Worm (Caenorhabditis elegans) whole organism, early embryonic: ENCODE results near the gene asg-2.

Source experiments
- F13C5.2 ChIP-seq: sonication (generic microtip); optimal IDR thresholded peaks from 2 replicates; lab custom pipeline; 2017; ENCODE audit warnings: mild to moderate bottlenecking, missing genetic modification characterization, inconsistent platforms, missing compliant biosample characterization
- ama-1 ChIP-seq: fragments of 150-350 bp; optimal IDR thresholded peaks from 2 replicates; lab custom pipeline; 2014
- pes-1 ChIP-seq: fragments of 200-800 bp; sonication (Bioruptor generic); IDR thresholded peaks from 2 replicates; pipeline ENCODE4 v1.3.6; 2022; ENCODE audit warnings: missing genetic modification reagents, missing genetic modification characterization, missing compliant biosample characterization

DNA sequence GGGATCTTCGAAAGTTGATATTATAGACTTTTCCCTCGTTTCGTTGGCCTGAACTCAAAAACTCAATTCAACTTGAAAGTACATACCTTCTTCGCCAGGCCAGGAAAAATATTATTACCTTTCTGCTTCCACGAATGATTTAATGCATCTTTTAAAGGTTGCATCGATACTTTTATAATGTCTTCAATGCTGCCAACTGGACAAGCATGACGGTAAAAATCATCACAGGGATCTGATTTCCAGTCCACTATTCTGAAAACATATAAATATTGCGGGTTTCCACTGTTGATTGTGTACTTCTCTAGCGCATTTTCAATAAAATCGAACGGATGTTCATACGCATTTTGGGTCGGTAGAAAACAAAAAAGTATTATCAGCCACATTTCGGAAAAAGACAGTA lies 22.0 kb downstream of the asg-2 start, which contains the start of gene nep-4:
- TF ChIP-seq pes-1 (GFP tag; lab: Robert Waterston, UW) (no peak), ama-1 (lab: Kevin White, UChicago) (no peak), F13C5.2 (tag; lab: Kevin White, UChicago) (no peak)
